Fruit fly (Drosophila melanogaster) whole organism, wandering third instar larva: ENCODE measurements around the gene bocks.

Source experiments
- Abd-B ChIP-seq: fragments of >200 bp; optimal IDR thresholded peaks from 2 replicates; lab custom pipeline; 2017; ENCODE audit warnings: missing biosample characterization, missing genetic modification characterization
- CG32264 ChIP-seq: fragments of 200-800 bp; sonication (Bioruptor generic); optimal IDR thresholded peaks from 2 replicates; lab custom pipeline; 2016; ENCODE audit warnings: missing biosample characterization, missing genetic modification characterization
- CG9705 ChIP-seq: fragments of 200-800 bp; sonication (Bioruptor generic); optimal IDR thresholded peaks from 2 replicates; lab custom pipeline; 2018; ENCODE audit warnings: missing biosample characterization, mild to moderate bottlenecking, missing genetic modification characterization
- CrebA ChIP-seq: fragments of 200-800 bp; sonication (Bioruptor generic); optimal IDR thresholded peaks from 2 replicates; lab custom pipeline; 2016; ENCODE audit warnings: missing biosample characterization, mild to moderate bottlenecking, missing genetic modification characterization, borderline replicate concordance
- Dfd ChIP-seq: fragments of >200 bp; optimal IDR thresholded peaks from 2 replicates; lab custom pipeline; 2017; ENCODE audit warnings: missing biosample characterization, missing genetic modification characterization
- Dif ChIP-seq: fragments of 200-275, 200-300 bp; sonication (Bioruptor generic); optimal IDR thresholded peaks from 2 replicates; lab custom pipeline; 2018; ENCODE audit warnings: missing biosample characterization, missing genetic modification characterization; ENCODE audit not compliant: partially characterized antibody
- GATAd ChIP-seq: sonication (Bioruptor generic); optimal IDR thresholded peaks from 2 replicates; lab custom pipeline; 2016; ENCODE audit warnings: missing biosample characterization, missing genetic modification characterization
- HLH106 ChIP-seq: fragments of 200-800 bp; optimal IDR thresholded peaks from 3 replicates; lab custom pipeline; 2019; ENCODE audit warnings: missing biosample characterization, mild to moderate bottlenecking, missing genetic modification characterization, moderate library complexity
- Hnf4 ChIP-seq: fragments of 200-800 bp; sonication (Bioruptor generic); optimal IDR thresholded peaks from 2 replicates; lab custom pipeline; 2016; ENCODE audit warnings: missing biosample characterization, mild to moderate bottlenecking, missing genetic modification characterization
- Hr78 ChIP-seq: fragments of >200 bp; optimal IDR thresholded peaks from 2 replicates; lab custom pipeline; 2017; ENCODE audit warnings: missing biosample characterization, missing genetic modification characterization
- Hr83 ChIP-seq: fragments of 200-300 bp; sonication (Bioruptor generic); optimal IDR thresholded peaks from 2 replicates; lab custom pipeline; 2016; ENCODE audit warnings: missing biosample characterization, mild to moderate bottlenecking, missing genetic modification characterization, moderate library complexity; ENCODE audit not compliant: poor library complexity, severe bottlenecking
- Jra ChIP-seq: sonication (Bioruptor generic); optimal IDR thresholded peaks from 2 replicates; lab custom pipeline; 2016; ENCODE audit warnings: missing biosample characterization, missing genetic modification characterization
- Mio ChIP-seq: sonication (Bioruptor generic); optimal IDR thresholded peaks from 2 replicates; lab custom pipeline; 2016; ENCODE audit warnings: missing biosample characterization, missing genetic modification characterization
- Rel ChIP-seq, 2 experiments: fragments of 200-800 bp; sonication (Bioruptor generic) in 1 of 2; optimal IDR thresholded peaks; 2 replicates in 1 of 2; 3 replicates in 1 of 2; lab custom pipeline; 2016 to 2019; ENCODE audit warnings: mild to moderate bottlenecking in 2 of 2, missing biosample characterization in 2 of 2, missing genetic modification characterization in 2 of 2, moderate library complexity in 1 of 2
- Sp1 ChIP-seq: fragments of 200-800 bp; sonication (Bioruptor generic); optimal IDR thresholded peaks from 3 replicates; lab custom pipeline; 2019; ENCODE audit warnings: missing biosample characterization, mild to moderate bottlenecking, missing genetic modification characterization, moderate library complexity
- Vsx2 ChIP-seq: fragments of 200-300, 225-300 bp; sonication (Bioruptor generic); optimal IDR thresholded peaks from 2 replicates; lab custom pipeline; 2018; ENCODE audit warnings: missing biosample characterization, missing genetic modification characterization; ENCODE audit not compliant: partially characterized antibody
- br ChIP-seq: fragments of 200-800 bp; sonication (Bioruptor generic); optimal IDR thresholded peaks from 2 replicates; lab custom pipeline; 2016; ENCODE audit warnings: missing biosample characterization, missing genetic modification characterization
- brk ChIP-seq: fragments of 200-800 bp; sonication (Bioruptor generic); optimal IDR thresholded peaks from 2 replicates; lab custom pipeline; 2016; ENCODE audit warnings: missing biosample characterization, mild to moderate bottlenecking, missing genetic modification characterization
- dl ChIP-seq, 2 experiments: fragments of 175-275, 200-275 bp in 1 of 2; fragments of 200-275 bp in 1 of 2; sonication (Bioruptor generic); optimal IDR thresholded peaks; lab custom pipeline; 2018; ENCODE audit warnings: mild to moderate bottlenecking in 2 of 2, missing biosample characterization in 2 of 2, missing genetic modification characterization in 2 of 2, moderate library complexity in 2 of 2; ENCODE audit not compliant: partially characterized antibody in 2 of 2, insufficient read depth in 1 of 2
- dsf ChIP-seq: sonication (Bioruptor generic); optimal IDR thresholded peaks from 2 replicates; lab custom pipeline; 2016; ENCODE audit warnings: missing biosample characterization, missing genetic modification characterization, borderline replicate concordance
- ey ChIP-seq: fragments of 200-800 bp; sonication (Bioruptor generic); optimal IDR thresholded peaks from 2 replicates; lab custom pipeline; 2016; ENCODE audit warnings: missing biosample characterization, missing genetic modification characterization
- foxo ChIP-seq, 2 experiments: fragments of 200-800 bp; sonication (Bioruptor generic); optimal IDR thresholded peaks; 2 replicates in 1 of 2; 3 replicates in 1 of 2; lab custom pipeline; 2016 to 2017; ENCODE audit warnings: missing biosample characterization in 2 of 2, missing genetic modification characterization in 2 of 2
- fru ChIP-seq: fragments of 200-800 bp; sonication (Bioruptor generic); optimal IDR thresholded peaks from 3 replicates; lab custom pipeline; 2016; ENCODE audit warnings: missing biosample characterization, mild to moderate bottlenecking, missing genetic modification characterization
- h ChIP-seq: fragments of 200-800 bp; sonication (Bioruptor generic); optimal IDR thresholded peaks from 3 replicates; lab custom pipeline; 2016; ENCODE audit warnings: missing biosample characterization, mild to moderate bottlenecking, missing genetic modification characterization
- jim ChIP-seq: fragments of 175-275, 200-325 bp; sonication (Bioruptor generic); optimal IDR thresholded peaks from 2 replicates; lab custom pipeline; 2016; ENCODE audit warnings: missing biosample characterization, mild to moderate bottlenecking, missing genetic modification characterization
- pan ChIP-seq: fragments of >200 bp; optimal IDR thresholded peaks from 2 replicates; lab custom pipeline; 2017
- psq ChIP-seq: fragments of 200-800 bp; sonication (Bioruptor generic); optimal IDR thresholded peaks from 3 replicates; lab custom pipeline; 2017; ENCODE audit warnings: missing biosample characterization, mild to moderate bottlenecking, missing genetic modification characterization, moderate library complexity
- rgr ChIP-seq: fragments of 200-800 bp; sonication (Bioruptor generic); optimal IDR thresholded peaks from 3 replicates; lab custom pipeline; 2016; ENCODE audit warnings: missing biosample characterization, mild to moderate bottlenecking, missing genetic modification characterization
- sage ChIP-seq: fragments of 200-800 bp; sonication (Bioruptor generic); optimal IDR thresholded peaks from 2 replicates; lab custom pipeline; 2016; ENCODE audit warnings: missing biosample characterization, mild to moderate bottlenecking, missing genetic modification characterization
- tai ChIP-seq: sonication (Bioruptor generic); optimal IDR thresholded peaks from 2 replicates; lab custom pipeline; 2016; ENCODE audit warnings: missing biosample characterization, missing genetic modification characterization
- usp ChIP-seq: fragments of >200 bp; optimal IDR thresholded peaks from 2 replicates; lab custom pipeline; 2017; ENCODE audit warnings: missing biosample characterization, missing genetic modification characterization
- woc ChIP-seq: sonication (Bioruptor generic); optimal IDR thresholded peaks from 2 replicates; lab custom pipeline; 2016; ENCODE audit warnings: missing biosample characterization, mild to moderate bottlenecking, missing genetic modification characterization

Gene bocks

DNA sequence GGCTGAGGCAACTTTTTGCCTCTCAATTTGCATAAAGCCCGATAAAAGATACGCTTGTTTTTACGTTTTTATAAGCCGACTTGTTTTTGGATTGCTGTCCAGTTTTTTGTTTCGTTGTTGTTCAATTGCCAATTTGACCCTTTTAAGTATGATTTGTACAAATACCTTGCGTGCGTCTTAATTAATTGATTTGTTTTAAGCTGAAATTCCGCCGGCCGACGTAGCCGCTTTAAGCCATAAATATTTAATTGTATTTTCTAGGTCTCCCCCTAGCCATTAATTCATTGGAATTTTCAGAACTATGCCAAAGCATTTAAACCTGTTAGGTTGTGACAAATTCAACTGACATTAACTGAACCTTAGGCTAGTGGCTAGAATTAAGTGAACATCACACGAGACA lies 5.8 kb upstream of the bocks start:
- TF ChIP-seq rgr (GFP tag; lab: Kevin White, UChicago), result no peak
- TF ChIP-seq Hnf4 (GFP tag; lab: Kevin White, UChicago), result no peak
- TF ChIP-seq tai (GFP tag; lab: Kevin White, UChicago), result no peak
- TF ChIP-seq Dif (GFP tag; lab: Kevin White, UChicago), result no peak
- no peak for TF ChIP-seq dl (GFP tag; optimal IDR thresholded peaks at IDR 0.05; lab: Kevin White, UChicago; ENCODE audit: insufficient read depth in 1 of 2, partially characterized antibody in 2 of 2)
- no peak for TF ChIP-seq Rel (GFP tag; optimal IDR thresholded peaks at IDR 0.05; lab: Kevin White, UChicago)
- no peak for TF ChIP-seq Rel (tag; optimal IDR thresholded peaks at IDR 0.05; lab: Kevin White, UChicago)
- no peak for TF ChIP-seq Mio (GFP tag; lab: Kevin White, UChicago)
- no peak for TF ChIP-seq h (GFP tag; lab: Kevin White, UChicago)
- TF ChIP-seq brk (GFP tag; lab: Kevin White, UChicago), result no peak
- no peak for TF ChIP-seq CG32264 (GFP tag; lab: Kevin White, UChicago)
- TF ChIP-seq Jra (GFP tag; lab: Kevin White, UChicago), result no peak

DNA sequence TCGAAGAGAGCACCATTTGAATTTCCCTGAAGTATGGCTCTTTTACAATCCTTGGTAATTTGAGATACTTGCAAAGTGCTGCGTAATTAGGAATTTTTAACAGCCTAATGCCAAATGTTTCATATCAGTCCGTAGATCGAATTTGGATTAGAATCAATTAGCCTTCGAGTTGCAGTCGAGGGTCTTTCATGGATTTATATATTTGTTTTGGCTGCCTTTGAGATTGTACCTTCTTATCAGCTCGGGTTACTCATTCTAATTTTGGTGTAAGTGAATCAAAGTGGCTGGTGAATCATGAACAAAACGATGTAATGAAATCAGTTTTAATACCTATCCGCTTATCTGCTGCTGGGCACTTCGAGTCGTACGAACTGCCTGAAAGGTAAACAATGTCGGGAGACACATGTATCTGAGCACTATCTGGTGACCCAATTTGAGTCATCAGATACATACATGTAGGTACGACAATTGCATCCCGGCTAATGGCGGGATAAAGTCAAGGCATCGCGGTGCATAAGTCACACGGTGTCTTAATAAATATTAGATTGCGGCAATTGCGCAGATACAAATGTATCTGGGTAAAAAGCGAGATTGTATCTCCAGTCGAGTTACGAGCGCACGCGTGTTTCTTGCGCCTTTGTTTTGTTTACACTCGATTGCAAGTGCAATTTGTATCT lies 5.0 kb upstream of the bocks start:
- TF ChIP-seq Mio (GFP tag; lab: Kevin White, UChicago), result no peak
- no peak for TF ChIP-seq fru (GFP tag; lab: Kevin White, UChicago)
- no peak for TF ChIP-seq tai (GFP tag; lab: Kevin White, UChicago)
- no peak for TF ChIP-seq Hr78 (GFP tag; lab: Kevin White, UChicago)
- TF ChIP-seq HLH106, result no peak
- TF ChIP-seq Rel (GFP tag; optimal IDR thresholded peaks at IDR 0.05; lab: Kevin White, UChicago), result no peak
- no peak for TF ChIP-seq Rel (tag; optimal IDR thresholded peaks at IDR 0.05; lab: Kevin White, UChicago)
- no peak for TF ChIP-seq brk (GFP tag; lab: Kevin White, UChicago)
- no peak for TF ChIP-seq GATAd (GFP tag; lab: Kevin White, UChicago)
- no peak for TF ChIP-seq Dif (GFP tag; lab: Kevin White, UChicago)
- TF ChIP-seq Vsx2 (GFP tag; lab: Kevin White, UChicago), result no peak
- TF ChIP-seq pan (lab: Kevin White, UChicago), result no peak
- TF ChIP-seq CrebA (GFP tag; lab: Kevin White, UChicago), result no peak
- no peak for TF ChIP-seq dl (GFP tag; optimal IDR thresholded peaks at IDR 0.05; lab: Kevin White, UChicago; ENCODE audit: insufficient read depth in 1 of 2, partially characterized antibody in 2 of 2)
- TF ChIP-seq jim (GFP tag; lab: Kevin White, UChicago), result no peak
- TF ChIP-seq rgr (GFP tag; lab: Kevin White, UChicago), result no peak

DNA sequence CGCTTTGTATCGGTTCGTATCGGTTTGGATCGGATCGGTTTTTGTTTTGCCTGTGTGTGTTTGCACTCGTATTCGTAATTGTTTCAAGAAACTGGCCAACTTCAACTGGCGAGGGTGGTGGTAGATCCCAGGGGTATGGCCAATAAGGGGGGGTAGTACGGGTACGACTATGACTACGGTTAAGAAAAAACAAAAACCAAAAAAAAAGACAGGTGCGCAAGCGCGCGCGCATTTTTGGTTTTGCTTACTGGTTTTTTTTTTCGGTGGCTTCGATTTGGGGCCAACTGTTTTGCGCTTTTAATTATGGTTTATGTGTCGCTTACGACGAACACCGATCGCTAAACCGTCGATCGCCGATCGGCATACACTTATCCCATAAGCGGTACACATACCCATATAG lies 4.0 kb upstream of the bocks start:
- TF ChIP-seq Jra (GFP tag; lab: Kevin White, UChicago), result no peak
- no peak for TF ChIP-seq Abd-B
- no peak for TF ChIP-seq woc (GFP tag; lab: Kevin White, UChicago)
- TF ChIP-seq brk (GFP tag; lab: Kevin White, UChicago), result no peak
- TF ChIP-seq tai (GFP tag; lab: Kevin White, UChicago), result no peak
- no peak for TF ChIP-seq Vsx2 (GFP tag; lab: Kevin White, UChicago)
- TF ChIP-seq GATAd (GFP tag; lab: Kevin White, UChicago), result no peak
- TF ChIP-seq Dfd (GFP tag; lab: Kevin White, UChicago), result no peak
- TF ChIP-seq Hr83 (GFP tag; lab: Kevin White, UChicago), result no peak
- no peak for TF ChIP-seq Hnf4 (GFP tag; lab: Kevin White, UChicago)
- TF ChIP-seq fru (GFP tag; lab: Kevin White, UChicago), result no peak
- TF ChIP-seq rgr (GFP tag; lab: Kevin White, UChicago), result no peak
- TF ChIP-seq foxo (GFP tag; optimal IDR thresholded peaks at IDR 0.05; lab: Kevin White, UChicago), result no peak
- TF ChIP-seq Mio (GFP tag; lab: Kevin White, UChicago), result no peak
- no peak for TF ChIP-seq dsf (GFP tag; lab: Kevin White, UChicago)
- TF ChIP-seq dl (GFP tag; optimal IDR thresholded peaks at IDR 0.05; lab: Kevin White, UChicago; ENCODE audit: insufficient read depth in 1 of 2, partially characterized antibody in 2 of 2), result no peak
- TF ChIP-seq CG32264 (GFP tag; lab: Kevin White, UChicago), result no peak
- no peak for TF ChIP-seq br (GFP tag; lab: Kevin White, UChicago)
- no peak for TF ChIP-seq usp (GFP tag; lab: Kevin White, UChicago)

DNA sequence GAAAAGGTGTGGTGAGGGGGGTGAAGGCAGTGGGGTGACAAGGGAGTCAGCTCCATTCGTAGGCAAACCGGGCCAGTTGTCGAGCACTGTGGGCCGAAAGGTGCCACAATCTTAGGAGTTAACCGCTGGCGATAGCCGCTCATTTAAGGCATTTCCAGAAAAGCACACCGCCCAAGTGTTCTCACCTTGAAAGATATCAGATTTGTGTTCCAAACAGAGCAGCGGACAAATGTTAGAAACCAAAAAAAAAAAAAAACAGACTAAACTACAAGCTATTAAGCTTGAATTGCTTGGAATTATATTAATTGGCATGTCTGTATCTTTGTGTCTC lies 3.4 kb upstream of the bocks start:
- TF ChIP-seq Sp1 (GFP tag; lab: Kevin White, UChicago) (no peak), sage (GFP tag; lab: Kevin White, UChicago) (no peak), ey (no peak), GATAd (GFP tag; lab: Kevin White, UChicago) (no peak), br (GFP tag; lab: Kevin White, UChicago) (no peak), Jra (GFP tag; lab: Kevin White, UChicago) (no peak), Hr78 (GFP tag; lab: Kevin White, UChicago) (no peak), woc (GFP tag; lab: Kevin White, UChicago) (no peak), Mio (GFP tag; lab: Kevin White, UChicago) (no peak), Vsx2 (GFP tag; lab: Kevin White, UChicago) (no peak), CG9705 (no peak), psq (GFP tag; lab: Kevin White, UChicago) (no peak), dsf (GFP tag; lab: Kevin White, UChicago) (no peak), jim (GFP tag; lab: Kevin White, UChicago) (no peak), tai (GFP tag; lab: Kevin White, UChicago) (no peak)
